Fruit fly (Drosophila melanogaster) whole organism: Measurements from ENCODE around the gene CG3862.

ENCODE experiments used
- CG8478 ChIP-seq: fragments of >200 bp; optimal IDR thresholded peaks from 2 replicates; lab custom pipeline; 2018; ENCODE audit warnings: inconsistent platforms
- Dll ChIP-seq: fragments of >200 bp; optimal IDR thresholded peaks from 2 replicates; lab custom pipeline; 2017
- EcR ChIP-seq, 2 experiments: fragments of >200 bp; optimal IDR thresholded peaks; 2 replicates each; lab custom pipeline; 2017; ENCODE audit warnings: missing biosample characterization in 2 of 2, missing genetic modification characterization in 2 of 2, missing genetic modification reagents in 2 of 2
- pan ChIP-seq: fragments of >200 bp; optimal IDR thresholded peaks from 2 replicates; lab custom pipeline; 2017
- psq ChIP-seq: fragments of >200 bp; optimal IDR thresholded peaks from 2 replicates; lab custom pipeline; 2017
- usp ChIP-seq: fragments of >200 bp; optimal IDR thresholded peaks from 2 replicates; lab custom pipeline; 2017; ENCODE audit warnings: missing biosample characterization, missing genetic modification characterization, mixed read lengths

- no peak for TF ChIP-seq psq (lab: Kevin White, UChicago)
- no peak for TF ChIP-seq Dll
- no peak for TF ChIP-seq EcR (GFP tag; optimal IDR thresholded peaks at IDR 0.05; lab: Kevin White, UChicago)
- TF ChIP-seq usp (GFP tag; lab: Kevin White, UChicago): no peak
- no peak for TF ChIP-seq pan (lab: Kevin White, UChicago)
- no peak for TF ChIP-seq CG8478
Observed at dm6 chr2L:847988-848622, 22.4 kb upstream of the CG3862 start.
